Worm (Caenorhabditis elegans) whole organism, mixed stage, embryonic: Measurements from ENCODE around the gene rib-1.

Experiments
- M03D4.4 ChIP-seq: sonication (generic microtip); optimal IDR thresholded peaks from 2 replicates; lab custom pipeline; 2017; ENCODE audit warnings: mild to moderate bottlenecking, missing genetic modification characterization, missing compliant biosample characterization
- bed-3 ChIP-seq: fragments of 200-800 bp; sonication (Bioruptor generic); optimal IDR thresholded peaks from 3 replicates; lab custom pipeline; 2018; ENCODE audit warnings: mild to moderate bottlenecking, missing genetic modification characterization, moderate library complexity, missing compliant biosample characterization
- blmp-1 ChIP-seq: fragments of 150-350 bp; optimal IDR thresholded peaks from 2 replicates; lab custom pipeline; 2014; ENCODE audit warnings: missing biosample characterization, missing genetic modification characterization
- ceh-39 ChIP-seq: fragments of 150-350 bp; optimal IDR thresholded peaks from 2 replicates; lab custom pipeline; 2014; ENCODE audit warnings: missing biosample characterization, missing genetic modification characterization
- ceh-43 ChIP-seq: fragments of 200-800 bp; sonication (Bioruptor generic); optimal IDR thresholded peaks from 2 replicates; lab custom pipeline; 2018; ENCODE audit warnings: mild to moderate bottlenecking, missing genetic modification characterization, moderate library complexity, missing compliant biosample characterization
- drap-1 ChIP-seq: fragments of 200-800 bp; sonication (Bioruptor generic); optimal IDR thresholded peaks from 3 replicates; lab custom pipeline; 2018; ENCODE audit warnings: mild to moderate bottlenecking, missing genetic modification characterization, missing compliant biosample characterization
- elt-1 ChIP-seq: sonication (generic microtip); optimal IDR thresholded peaks from 2 replicates; lab custom pipeline; 2017; ENCODE audit warnings: missing genetic modification characterization, mild to moderate bottlenecking, missing compliant biosample characterization, antibody characterized with exemption, moderate library complexity, borderline replicate concordance; ENCODE audit not compliant: insufficient read depth
- elt-3 ChIP-seq: fragments of 150-350 bp; optimal IDR thresholded peaks from 2 replicates; lab custom pipeline; 2014; ENCODE audit warnings: missing biosample characterization, missing genetic modification characterization
- flh-1 ChIP-seq: fragments of 200-800 bp; sonication (Bioruptor generic); optimal IDR thresholded peaks from 2 replicates; lab custom pipeline; 2018; ENCODE audit warnings: mild to moderate bottlenecking, missing genetic modification characterization, moderate library complexity, missing compliant biosample characterization
- ham-2 ChIP-seq: fragments of 200-800 bp; sonication (Bioruptor generic); optimal IDR thresholded peaks from 2 replicates; lab custom pipeline; 2018; ENCODE audit warnings: mild to moderate bottlenecking, missing genetic modification characterization, missing compliant biosample characterization
- hlh-1 ChIP-seq: fragments of 150-350 bp; optimal IDR thresholded peaks from 2 replicates; lab custom pipeline; 2014; ENCODE audit warnings: missing biosample characterization, missing genetic modification reagents, missing genetic modification characterization
- lin-13 ChIP-seq: fragments of 150-350 bp; optimal IDR thresholded peaks from 2 replicates; lab custom pipeline; 2014; ENCODE audit warnings: missing biosample characterization, missing genetic modification characterization
- lin-32 ChIP-seq: fragments of 200-800 bp; sonication (Bioruptor generic); optimal IDR thresholded peaks from 2 replicates; lab custom pipeline; 2018; ENCODE audit warnings: mild to moderate bottlenecking, missing genetic modification characterization, missing compliant biosample characterization
- lsy-2 ChIP-seq: fragments of 150-350 bp; optimal IDR thresholded peaks from 2 replicates; lab custom pipeline; 2014; ENCODE audit warnings: missing biosample characterization, missing genetic modification characterization
- mab-5 ChIP-seq: fragments of 150-350 bp; optimal IDR thresholded peaks from 2 replicates; lab custom pipeline; 2014; ENCODE audit warnings: missing biosample characterization, missing genetic modification characterization
- mep-1 ChIP-seq: fragments of 150-350 bp; optimal IDR thresholded peaks from 2 replicates; lab custom pipeline; 2017; ENCODE audit warnings: missing biosample characterization, missing genetic modification reagents, missing genetic modification characterization, inconsistent platforms
- mls-2 ChIP-seq: sonication (generic microtip); optimal IDR thresholded peaks from 2 replicates; lab custom pipeline; 2016; ENCODE audit warnings: mild to moderate bottlenecking, missing genetic modification characterization, moderate library complexity, missing compliant biosample characterization
- nhr-12 ChIP-seq: fragments of 150-350 bp; optimal IDR thresholded peaks from 2 replicates; lab custom pipeline; 2014; ENCODE audit warnings: missing biosample characterization, missing genetic modification characterization
- nhr-2 ChIP-seq: fragments of 150-350 bp; optimal IDR thresholded peaks from 2 replicates; lab custom pipeline; 2014; ENCODE audit warnings: missing biosample characterization, missing genetic modification characterization
- nhr-237 ChIP-seq: fragments of 150-350 bp; optimal IDR thresholded peaks from 2 replicates; lab custom pipeline; 2014; ENCODE audit warnings: missing biosample characterization, missing genetic modification characterization
- nhr-28 ChIP-seq: fragments of 150-350 bp; optimal IDR thresholded peaks from 2 replicates; lab custom pipeline; 2014; ENCODE audit warnings: missing biosample characterization, missing genetic modification characterization
- sem-2 ChIP-seq: fragments of 200-800 bp; sonication (Bioruptor generic); optimal IDR thresholded peaks from 2 replicates; lab custom pipeline; 2018; ENCODE audit warnings: mild to moderate bottlenecking, missing genetic modification characterization, missing compliant biosample characterization
- snpc-4 ChIP-seq: fragments of 150-350 bp; optimal IDR thresholded peaks from 2 replicates; lab custom pipeline; 2014; ENCODE audit warnings: missing biosample characterization, missing genetic modification characterization
- sptf-1 ChIP-seq: sonication (generic microtip); optimal IDR thresholded peaks from 2 replicates; lab custom pipeline; 2017; ENCODE audit warnings: mild to moderate bottlenecking, missing genetic modification characterization, moderate library complexity, missing compliant biosample characterization
- tbx-8 ChIP-seq: fragments of 200-800 bp; sonication (Bioruptor generic); optimal IDR thresholded peaks from 2 replicates; lab custom pipeline; 2018; ENCODE audit warnings: mild to moderate bottlenecking, missing genetic modification characterization, moderate library complexity, missing compliant biosample characterization
- unc-120 ChIP-seq: sonication (generic microtip); optimal IDR thresholded peaks from 2 replicates; lab custom pipeline; 2017; ENCODE audit warnings: missing genetic modification characterization, missing compliant biosample characterization; ENCODE audit not compliant: poor library complexity, severe bottlenecking
- unc-39 ChIP-seq: fragments of 150-350 bp; optimal IDR thresholded peaks from 2 replicates; lab custom pipeline; 2014; ENCODE audit warnings: missing biosample characterization, missing genetic modification characterization
- unc-62 ChIP-seq: fragments of 150-350 bp; optimal IDR thresholded peaks from 2 replicates; lab custom pipeline; 2014; ENCODE audit warnings: missing biosample characterization, missing genetic modification reagents, missing genetic modification characterization
- zip-8 ChIP-seq: fragments of 150-350 bp; optimal IDR thresholded peaks from 2 replicates; lab custom pipeline; 2014; ENCODE audit warnings: missing biosample characterization, missing genetic modification characterization

The rib-1 gene

DNA sequence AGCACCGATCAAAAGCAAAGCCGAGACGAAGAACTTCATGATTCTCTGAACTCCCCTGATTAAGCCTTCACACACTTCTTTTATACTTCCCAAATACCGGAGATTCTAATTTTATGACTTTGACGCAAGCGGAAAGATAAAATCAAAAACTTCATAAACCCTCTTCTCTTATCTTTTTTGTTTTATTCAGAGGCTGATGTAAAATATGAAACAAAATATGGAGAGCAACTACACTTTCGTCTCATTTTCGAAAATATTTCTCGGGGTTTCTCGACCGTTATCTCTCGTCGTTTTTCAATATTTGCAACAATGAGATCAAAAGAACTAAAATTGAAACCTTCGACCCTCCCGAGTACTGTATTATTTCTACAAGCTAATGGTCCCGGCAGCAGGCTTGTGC is 44.5 kb downstream of the rib-1 start, which contains the start of gene lys-4:
Gene lys-4 (minus strand): TSS at position 115 of the 400 bp plus-strand sequence.
- TF ChIP-seq unc-62 (GFP tag; lab: Kevin White, UChicago), result no peak
- no peak for TF ChIP-seq nhr-28
- no peak for TF ChIP-seq tbx-8 (GFP tag; lab: Kevin White, UChicago)
- TF ChIP-seq zip-8 (tag; lab: Kevin White, UChicago), result no peak
- no peak for TF ChIP-seq nhr-237 (tag; lab: Kevin White, UChicago)

DNA sequence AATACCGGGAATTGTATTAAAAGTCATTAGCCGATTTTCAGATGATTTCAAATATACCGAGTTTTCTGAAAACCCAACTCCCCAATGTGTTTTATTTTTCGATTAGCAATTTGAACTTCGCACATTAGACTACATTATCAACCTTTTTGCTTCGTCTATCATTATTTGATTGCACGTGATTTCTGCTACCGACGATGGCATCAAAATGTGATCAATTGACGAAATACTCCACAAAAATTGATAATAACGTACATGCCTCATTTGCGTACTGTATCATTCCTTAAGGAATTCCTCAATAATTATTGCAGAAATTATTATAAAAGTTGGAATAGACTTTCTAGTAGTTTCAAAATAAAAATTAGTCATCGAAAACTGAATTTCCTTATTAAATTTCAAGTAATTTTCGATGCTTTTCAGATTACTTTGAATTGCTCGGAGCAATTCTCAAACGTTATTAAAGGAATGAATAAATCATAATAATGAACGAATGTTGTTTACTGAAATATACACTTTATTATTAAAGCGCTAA is 45.2 kb downstream of the rib-1 start:
- TF ChIP-seq lin-32 (GFP tag; lab: Kevin White, UChicago), result no peak
- no peak for TF ChIP-seq mab-5 (tag; lab: Kevin White, UChicago)
- no peak for TF ChIP-seq ham-2 (GFP tag; lab: Kevin White, UChicago)
- no peak for TF ChIP-seq mep-1 (tag; lab: Kevin White, UChicago)
- no peak for TF ChIP-seq flh-1 (GFP tag; lab: Kevin White, UChicago)
- no peak for TF ChIP-seq lsy-2 (tag; lab: Kevin White, UChicago)
- TF ChIP-seq elt-1 (tag; lab: Kevin White, UChicago), result no peak
- no peak for TF ChIP-seq snpc-4
- TF ChIP-seq ceh-43, result no peak
- no peak for TF ChIP-seq unc-39 (tag; lab: Kevin White, UChicago)
- no peak for TF ChIP-seq ceh-39 (tag; lab: Kevin White, UChicago)
- TF ChIP-seq, all 35 proteins: peak for 0

DNA sequence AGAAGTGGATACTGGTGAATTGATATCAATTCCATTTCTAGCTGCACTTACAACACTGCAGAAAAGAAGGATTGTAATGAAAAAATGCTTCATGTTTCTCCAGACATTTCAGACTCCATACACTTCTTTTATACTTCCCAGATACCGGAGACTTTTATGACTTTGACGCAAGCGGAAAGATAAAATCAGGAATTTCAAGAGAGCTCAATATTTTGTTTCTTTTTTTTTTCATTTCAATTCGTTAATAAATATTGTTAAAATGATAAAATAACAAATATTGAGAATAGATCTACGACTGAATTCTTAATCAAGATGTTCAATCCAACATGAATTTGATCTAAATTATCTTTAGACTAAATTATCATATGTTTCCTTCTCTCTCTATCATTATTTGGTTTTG is 46.9 kb downstream of the rib-1 start, which contains the start of gene lys-5:
Gene lys-5 (minus strand): TSS at position 101 of the 400 bp plus-strand sequence.
- no peak for TF ChIP-seq nhr-12 (tag; lab: Kevin White, UChicago)
- TF ChIP-seq mab-5 (tag; lab: Kevin White, UChicago), result no peak
- no peak for TF ChIP-seq lin-13 (tag; lab: Kevin White, UChicago)
- TF ChIP-seq hlh-1 (tag; lab: Kevin White, UChicago), result no peak
- no peak for TF ChIP-seq ham-2 (GFP tag; lab: Kevin White, UChicago)
- no peak for TF ChIP-seq elt-1 (tag; lab: Kevin White, UChicago)
- TF ChIP-seq unc-62 (GFP tag; lab: Kevin White, UChicago), result no peak
- TF ChIP-seq nhr-2 (tag; lab: Kevin White, UChicago), result no peak
- no peak for TF ChIP-seq drap-1 (GFP tag; lab: Kevin White, UChicago)
- TF ChIP-seq mep-1 (tag; lab: Kevin White, UChicago), result no peak
- no peak for TF ChIP-seq unc-120 (tag; lab: Kevin White, UChicago)
- TF ChIP-seq elt-3 (tag; lab: Kevin White, UChicago), result no peak
- TF ChIP-seq ceh-39 (tag; lab: Kevin White, UChicago), result no peak
- no peak for TF ChIP-seq zip-8 (tag; lab: Kevin White, UChicago)
- no peak for TF ChIP-seq bed-3 (GFP tag; lab: Kevin White, UChicago)
- no peak for TF ChIP-seq nhr-28
- TF ChIP-seq M03D4.4 (tag; lab: Kevin White, UChicago), result no peak
- no peak for TF ChIP-seq sptf-1 (tag; lab: Kevin White, UChicago)
- TF ChIP-seq ceh-43, result no peak

DNA sequence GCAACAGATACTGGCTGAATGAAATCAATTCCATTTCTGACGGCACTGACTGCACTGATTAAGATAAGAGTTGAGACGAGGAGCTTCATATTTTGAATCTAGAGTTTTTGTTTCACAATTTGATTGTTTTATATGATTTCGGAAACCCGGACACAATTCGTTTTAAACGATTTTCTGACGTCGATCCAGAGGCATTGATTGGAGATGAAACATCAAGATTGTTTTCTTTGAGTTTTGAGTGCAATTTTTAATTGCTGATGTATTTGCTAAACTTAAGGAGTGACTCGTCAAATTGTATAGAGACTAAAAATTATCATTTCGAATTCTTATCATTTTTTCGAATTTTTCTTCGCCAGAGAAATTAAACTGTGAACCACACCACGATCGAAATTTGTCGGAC is 49.3 kb downstream of the rib-1 start, which contains the start of gene lys-6:
Gene lys-6 (minus strand): TSS at position 101 of the 400 bp plus-strand sequence.
- TF ChIP-seq tbx-8 (GFP tag; lab: Kevin White, UChicago) (no peak), lin-13 (tag; lab: Kevin White, UChicago) (no peak), ceh-39 (tag; lab: Kevin White, UChicago) (no peak), lsy-2 (tag; lab: Kevin White, UChicago) (no peak), blmp-1 (tag; lab: Kevin White, UChicago) (no peak), mep-1 (tag; lab: Kevin White, UChicago) (no peak), ceh-43 (no peak), snpc-4 (no peak), bed-3 (GFP tag; lab: Kevin White, UChicago) (no peak)

DNA sequence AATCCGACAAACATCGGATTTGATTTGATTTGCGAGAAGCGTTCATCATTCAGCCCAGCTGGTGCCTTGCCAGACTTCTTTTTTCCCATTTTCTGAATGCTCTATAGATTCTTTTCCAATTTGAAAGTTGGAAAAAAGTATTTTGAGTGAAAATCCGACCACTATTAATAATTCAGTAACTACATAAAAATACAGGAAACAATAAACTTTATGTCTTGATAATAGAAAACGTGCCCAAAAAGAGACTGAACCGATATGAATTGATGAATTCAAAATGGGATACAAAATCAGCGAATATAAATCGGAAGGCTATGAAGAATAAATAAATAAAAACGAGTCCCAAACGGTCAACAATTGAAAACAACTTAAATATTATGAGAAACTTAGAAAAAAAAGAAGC is 53.2 kb downstream of the rib-1 start, which contains the start of gene F58B3.4:
Gene F58B3.4 (minus strand): TSS at position 101 of the 400 bp plus-strand sequence.
- TF ChIP-seq ceh-39 (tag; lab: Kevin White, UChicago) (no peak), mls-2 (tag; lab: Kevin White, UChicago) (no peak), nhr-2 (tag; lab: Kevin White, UChicago) (no peak), nhr-12 (tag; lab: Kevin White, UChicago) (no peak), nhr-28 (no peak), snpc-4 (no peak), sem-2 (GFP tag; lab: Kevin White, UChicago) (no peak), unc-62 (GFP tag; lab: Kevin White, UChicago) (no peak), ham-2 (GFP tag; lab: Kevin White, UChicago) (no peak), lin-32 (GFP tag; lab: Kevin White, UChicago) (no peak), lin-13 (tag; lab: Kevin White, UChicago) (no peak)
